Worm (Caenorhabditis elegans): Measurements from ENCODE around the gene fipr-27.
"Not testable (repeated sequence)": the region's sequence is repeated elsewhere in the genome, so short reads cannot be mapped to it uniquely, and the experiment has no call there.

- TF ChIP-seq dpl-1 (GFP tag; optimal IDR thresholded peaks at IDR 0.05); rcor-1 (GFP tag; IDR thresholded peaks at IDR 0.05); attf-3 (GFP tag; conservative IDR thresholded peaks at IDR 0.05): not testable (repeated sequence)
Measured at ce11 chrIV:16623087-16623486, 7.6 kb upstream of the fipr-27 start.
